Worm (Caenorhabditis elegans): ENCODE data around the gene klc-1.

Gene klc-1

DNA sequence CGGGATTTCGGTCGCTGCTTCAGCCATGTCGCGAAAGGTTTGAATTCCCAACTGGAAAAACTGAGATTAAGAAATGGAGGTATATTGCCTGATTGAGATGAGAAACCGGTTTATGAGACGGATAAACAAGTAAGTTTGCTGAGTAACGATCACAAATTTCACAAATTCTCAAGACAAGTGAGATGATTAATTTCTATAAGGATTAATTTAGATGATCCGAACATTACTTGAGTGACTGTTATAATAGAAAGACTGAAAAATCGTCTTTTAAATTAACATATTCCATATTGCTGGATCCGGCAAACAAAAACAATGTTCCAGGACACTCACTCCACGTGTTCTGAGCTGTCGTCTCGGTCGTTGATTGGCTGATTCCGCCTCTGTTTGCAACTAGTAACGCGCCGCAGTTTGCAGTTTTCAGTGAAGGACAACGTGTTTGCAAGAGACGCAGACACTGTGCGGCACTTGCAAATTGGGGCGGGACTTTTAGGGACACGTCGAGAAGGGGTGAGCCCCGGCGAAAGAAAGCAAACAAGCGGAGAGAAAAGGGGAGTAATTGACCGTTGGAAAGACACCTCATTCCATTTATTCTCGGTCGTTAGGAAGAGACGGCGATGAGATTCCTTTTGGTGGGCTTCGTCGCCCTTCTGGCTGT lies 35.4 kb downstream of the klc-1 start, which contains the start of the genes imp-2 and enpl-1 (continued):
- TF ChIP-seq nhr-102 (tag; optimal IDR thresholded peaks at IDR 0.05) (peak; percentile 82), set-16 (GFP tag; IDR thresholded peaks at IDR 0.05) (peak; percentile 67), F49E8.2 (tag; optimal IDR thresholded peaks at IDR 0.05; ENCODE audit: borderline replicate concordance) (no peak), madf-9 (GFP tag; conservative IDR thresholded peaks at IDR 0.05) (0 out of 2 replicates have a peak, but pooled peaks have one; percentile 9), sdz-12 (GFP tag; optimal IDR thresholded peaks at IDR 0.05) (no peak), D1046.2 (GFP tag; IDR thresholded peaks at IDR 0.05) (no peak), zip-2 (tag; optimal IDR thresholded peaks at IDR 0.05) (peak; percentile 43), lin-15B (tag; optimal IDR thresholded peaks at IDR 0.05) (no peak), daf-12 (tag; optimal IDR thresholded peaks at IDR 0.05) (no peak), daf-8 (GFP tag; IDR thresholded peaks at IDR 0.05) (no peak), spr-3 (GFP tag; optimal IDR thresholded peaks at IDR 0.05) (peak; percentile 11), mdl-1 (tag; optimal IDR thresholded peaks at IDR 0.05) (peak; percentile 71 to 98), lin-38 (GFP tag; IDR thresholded peaks at IDR 0.05) (peak; percentile 80), gei-8 (GFP tag; optimal IDR thresholded peaks at IDR 0.05) (peak; percentile 76), zfp-2 (tag; optimal IDR thresholded peaks at IDR 0.05) (peak; percentile 16), vab-7 (GFP tag; IDR thresholded peaks at IDR 0.05) (peak; percentile 67), egl-43 (GFP tag; IDR thresholded peaks at IDR 0.05) (peak; percentile 86), dmd-9 (GFP tag; IDR thresholded peaks at IDR 0.05) (peak; percentile 55; the same call in 1 of the 2 replicates), dve-1 (tag; optimal IDR thresholded peaks at IDR 0.05; ENCODE audit: insufficient read depth) (peak; percentile 93), lsy-2 (tag; optimal IDR thresholded peaks at IDR 0.05) (peak; percentile 85 to 96), dpl-1 (GFP tag; optimal IDR thresholded peaks at IDR 0.05) (peak; percentile 78), mep-1 (tag; optimal IDR thresholded peaks at IDR 0.05) (peak; percentile 96), ama-1 (optimal IDR thresholded peaks at IDR 0.05) (peak; percentile 21), lin-29 (GFP tag; IDR thresholded peaks at IDR 0.05) (peak; percentile 52; the same call in 1 of the 2 replicates), unc-130 (GFP tag; optimal IDR thresholded peaks at IDR 0.05) (peak; percentile 68), pqm-1 (tag; optimal IDR thresholded peaks at IDR 0.05) (peak; percentile 64)

ce11 chrIV:11119972-11120562 lies 36.5 kb downstream of the klc-1 start:
- TF ChIP-seq attf-4 (tag; optimal IDR thresholded peaks at IDR 0.05) (no peak), nhr-28 (tag; optimal IDR thresholded peaks at IDR 0.05) (peak; percentile 17)

DNA sequence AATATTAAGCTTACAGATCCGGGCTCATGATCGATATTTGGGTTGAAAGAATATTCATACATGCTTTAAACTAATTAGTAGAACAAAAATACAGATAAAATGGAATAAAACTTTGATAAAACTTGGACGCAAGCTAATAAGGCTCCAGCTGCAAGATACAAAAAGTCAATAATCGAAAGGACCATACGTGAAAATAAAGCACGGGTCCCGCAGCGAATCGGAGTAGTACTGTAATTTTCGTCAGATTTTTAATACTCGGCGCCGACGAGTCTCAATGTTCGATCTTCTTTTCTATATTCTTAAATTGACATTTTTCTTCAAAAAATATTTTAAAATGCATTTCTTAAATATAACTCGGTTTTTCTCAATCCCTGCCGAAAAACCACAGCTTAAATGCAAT lies 41.1 kb downstream of the klc-1 start, which contains the start of gene spo-11:
TSS of gene spo-11 (minus strand) at position 189 of the 400 bp plus-strand sequence.
- TF ChIP-seq madf-5 (GFP tag; IDR thresholded peaks at IDR 0.05) (no peak), nhr-11 (tag; optimal IDR thresholded peaks at IDR 0.05) (no peak), F49E8.2 (tag; optimal IDR thresholded peaks at IDR 0.05; ENCODE audit: borderline replicate concordance) (peak; percentile 3), rbr-2 (tag; optimal IDR thresholded peaks at IDR 0.05) (no peak)

DNA sequence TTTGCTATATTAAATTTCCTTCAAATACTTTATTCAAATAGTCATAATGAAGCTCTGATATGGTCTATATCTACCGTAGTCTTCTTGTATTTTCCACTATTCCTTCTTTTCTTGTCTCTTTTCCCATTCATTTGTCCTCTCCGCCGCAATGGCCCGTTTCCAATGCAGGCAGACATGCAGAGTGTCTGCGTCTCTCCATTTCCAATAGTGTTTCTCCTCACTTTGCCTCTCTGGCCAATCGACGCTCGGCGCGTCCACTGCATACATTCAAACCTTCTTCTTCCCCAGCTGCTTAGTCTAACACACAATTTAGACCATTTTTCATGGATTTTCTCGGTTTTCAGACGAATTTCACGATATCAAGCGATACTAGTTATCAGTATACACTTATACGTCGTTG lies 41.7 kb downstream of the klc-1 start:
- TF ChIP-seq aha-1 (tag) (peak; percentile 74), mxl-3 (GFP tag; optimal IDR thresholded peaks at IDR 0.05) (peak; percentile 32), mep-1 (tag; optimal IDR thresholded peaks at IDR 0.05) (peak; percentile 46), ctbp-1 (GFP tag; IDR thresholded peaks at IDR 0.05) (no peak), rbr-2 (tag; optimal IDR thresholded peaks at IDR 0.05) (peak; percentile 12), nhr-48 (tag; optimal IDR thresholded peaks at IDR 0.05) (no peak), nhr-42 (GFP tag; IDR thresholded peaks at IDR 0.05) (no peak), hlh-11 (tag; optimal IDR thresholded peaks at IDR 0.05) (peak; percentile 39), mes-2 (tag; optimal IDR thresholded peaks at IDR 0.05; ENCODE audit: poor library complexity, severe bottlenecking) (peak; percentile 66), nhr-237 (tag; optimal IDR thresholded peaks at IDR 0.05) (no peak), hmg-1.1 (GFP tag; IDR thresholded peaks at IDR 0.05) (peak; percentile 67), set-16 (GFP tag; IDR thresholded peaks at IDR 0.05) (no peak), pha-4 (GFP tag; IDR thresholded peaks at IDR 0.05) (no peak), pha-4 (tag; optimal IDR thresholded peaks at IDR 0.05) (no peak), daf-16 (GFP tag; optimal IDR thresholded peaks at IDR 0.05) (no peak), daf-16 (tag; optimal IDR thresholded peaks at IDR 0.05) (peak; percentile 16), lsy-2 (tag; optimal IDR thresholded peaks at IDR 0.05) (peak in 1 of 2 experiments; percentile 70)
